Fruit fly (Drosophila melanogaster): ENCODE results near the gene CG33783.

Gene CG33783

DNA sequence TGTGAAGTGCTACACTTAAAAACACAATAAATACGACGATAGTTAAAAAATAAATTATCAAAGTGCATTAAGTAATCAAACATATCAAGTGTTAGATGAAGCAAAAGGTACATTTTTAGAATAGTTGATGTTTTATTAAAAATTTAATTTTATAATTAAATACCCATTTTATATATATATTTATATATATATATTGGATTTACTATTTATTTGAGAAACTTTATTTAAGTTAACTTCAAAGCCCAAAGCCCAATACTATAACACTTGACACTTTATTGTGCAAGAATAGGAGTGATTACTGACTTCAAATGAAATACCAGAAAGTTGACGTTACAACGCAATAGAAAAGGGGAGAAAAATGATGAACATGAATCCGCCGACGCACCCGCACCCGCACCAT lies 4.2 kb downstream of the CG33783 start, which contains the start of gene nerfin-2:
Gene nerfin-2, plus strand, starts transcription at position 301 of the 400 bp plus-strand sequence.
- TF ChIP-seq danr (GFP tag; IDR thresholded peaks at IDR 0.05): no peak
- no peak for TF ChIP-seq Jarid2 (GFP tag; optimal IDR thresholded peaks at IDR 0.05)
- no peak for TF ChIP-seq aop (GFP tag; IDR thresholded peaks at IDR 0.05)
- no peak for TF ChIP-seq CG8089 (GFP tag; optimal IDR thresholded peaks at IDR 0.05)
- TF ChIP-seq ssp (GFP tag; IDR thresholded peaks at IDR 0.05): no peak
- TF ChIP-seq CG17359 (tag; optimal IDR thresholded peaks at IDR 0.05): no peak

DNA sequence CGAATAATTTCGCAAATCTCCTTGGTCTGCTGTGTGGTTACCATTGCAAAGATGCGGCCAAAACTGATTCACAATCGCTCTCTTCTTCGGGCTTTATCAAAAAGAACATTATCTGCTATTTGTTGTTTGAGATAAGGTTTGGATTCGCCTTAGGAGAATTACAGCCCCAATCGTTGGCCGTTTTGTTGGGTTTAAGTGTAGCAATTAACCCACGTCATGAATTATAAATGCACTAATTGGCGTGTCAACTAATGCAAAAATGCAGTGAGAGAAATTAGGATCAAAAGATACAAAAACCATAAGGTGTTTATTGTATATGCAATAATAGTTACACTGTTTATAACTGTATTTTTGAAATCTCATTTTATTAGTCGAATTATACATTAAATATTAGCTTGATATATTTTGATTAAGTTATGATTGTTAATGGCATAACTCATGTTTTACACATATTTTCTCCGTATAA lies 8.8 kb downstream of the CG33783 start, which contains the start of gene Alp13:
Gene Alp13, minus strand, starts transcription at position 51 of the 466 bp plus-strand sequence.
- TF ChIP-seq CG9932 (GFP tag; IDR thresholded peaks at IDR 0.05) (no peak), CG4730 (GFP tag; IDR thresholded peaks at IDR 0.05) (no peak), hkb (optimal IDR thresholded peaks at IDR 0.05) (no peak), hkb (GFP tag; IDR thresholded peaks at IDR 0.05) (no peak), dysf (GFP tag; IDR thresholded peaks at IDR 0.05) (no peak), CG8388 (GFP tag; optimal IDR thresholded peaks at IDR 0.05) (no peak), Hr78 (GFP tag; optimal IDR thresholded peaks at IDR 0.05) (no peak), ro (GFP tag; IDR thresholded peaks at IDR 0.05) (no peak), hb (GFP tag; IDR thresholded peaks at IDR 0.05; ENCODE audit: partially characterized antibody) (no peak), ewg (GFP tag; optimal IDR thresholded peaks at IDR 0.05) (no peak), lola (GFP tag; optimal IDR thresholded peaks at IDR 0.05) (no peak), kah (GFP tag; optimal IDR thresholded peaks at IDR 0.05) (no peak), CG12942 (GFP tag; optimal IDR thresholded peaks at IDR 0.05) (no peak), cad (GFP tag; optimal IDR thresholded peaks at IDR 0.05) (no peak), CG16815 (GFP tag; optimal IDR thresholded peaks at IDR 0.05) (no peak), chinmo (GFP tag; IDR thresholded peaks at IDR 0.05; ENCODE audit: partially characterized antibody) (no peak), sug (tag; optimal IDR thresholded peaks at IDR 0.05) (no peak), CG10274 (GFP tag; optimal IDR thresholded peaks at IDR 0.05) (no peak), CG6175 (GFP tag; IDR thresholded peaks at IDR 0.05) (no peak), wdn (GFP tag; IDR thresholded peaks at IDR 0.05) (no peak), wor (GFP tag; IDR thresholded peaks at IDR 0.05) (no peak)

DNA sequence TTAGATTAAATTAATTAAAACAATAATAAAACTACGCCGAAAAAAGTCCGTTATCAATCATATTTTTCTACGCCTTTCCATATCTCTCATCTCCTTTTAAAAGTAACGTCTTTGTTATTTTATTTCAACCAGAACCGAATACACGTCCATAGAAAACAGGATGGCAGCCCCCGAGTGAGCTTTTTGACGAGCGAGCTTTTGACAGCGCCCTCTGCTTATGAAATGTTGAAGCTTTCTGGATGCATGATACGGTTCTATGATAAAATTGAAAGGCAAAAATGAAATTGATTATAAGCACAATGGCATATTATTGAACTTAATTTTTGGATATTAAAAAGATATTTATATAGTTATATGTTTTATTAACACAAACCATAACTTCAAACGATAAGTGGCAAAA lies 10.1 kb downstream of the CG33783 start:
- no peak for TF ChIP-seq grau (tag; optimal IDR thresholded peaks at IDR 0.05)
- no peak for TF ChIP-seq Vsx1 (GFP tag; optimal IDR thresholded peaks at IDR 0.05)
- TF ChIP-seq CG30431 (GFP tag; optimal IDR thresholded peaks at IDR 0.05): no peak
- peak; percentile 7; the same call in 1 of the 2 replicates for TF ChIP-seq nerfin-2 (GFP tag; IDR thresholded peaks at IDR 0.05; ENCODE audit: partially characterized antibody)
- peak; percentile 26 for TF ChIP-seq Dp (GFP tag; optimal IDR thresholded peaks at IDR 0.05)
- peak; percentile 97 for TF ChIP-seq CG12769 (tag; optimal IDR thresholded peaks at IDR 0.05)
- TF ChIP-seq pzg (GFP tag; optimal IDR thresholded peaks at IDR 0.05): peak; percentile 29
- no peak for TF ChIP-seq CG9727 (GFP tag; optimal IDR thresholded peaks at IDR 0.05)
- no peak for TF ChIP-seq CG4707 (GFP tag; optimal IDR thresholded peaks at IDR 0.05)
- TF ChIP-seq CG13287 (GFP tag; IDR thresholded peaks at IDR 0.05; ENCODE audit: partially characterized antibody): peak; percentile 10; the same call in 1 of the 2 replicates
- no peak for TF ChIP-seq BtbVII (GFP tag; optimal IDR thresholded peaks at IDR 0.05)
- no peak for TF ChIP-seq CG7372 (GFP tag; IDR thresholded peaks at IDR 0.05)
- TF ChIP-seq CoRest (tag; optimal IDR thresholded peaks at IDR 0.05): peak; percentile 21
- TF ChIP-seq dpn (GFP tag; optimal IDR thresholded peaks at IDR 0.05): peak in 1 of 2 experiments; percentile 13
- peak; percentile 37 for TF ChIP-seq Hmr (GFP tag; optimal IDR thresholded peaks at IDR 0.05)
- TF ChIP-seq CG4730 (GFP tag; IDR thresholded peaks at IDR 0.05): no peak
- TF ChIP-seq CG4617 (GFP tag; optimal IDR thresholded peaks at IDR 0.05; ENCODE audit: borderline replicate concordance): no peak
- no peak for TF ChIP-seq CG1602 (GFP tag; optimal IDR thresholded peaks at IDR 0.05)
- TF ChIP-seq Dip2 (GFP tag; IDR thresholded peaks at IDR 0.05): peak; percentile 89
- TF ChIP-seq CG12659 (GFP tag; optimal IDR thresholded peaks at IDR 0.05): peak; percentile 21
- no peak for TF ChIP-seq CG2678 (tag; optimal IDR thresholded peaks at IDR 0.05)
- TF ChIP-seq chinmo (GFP tag; IDR thresholded peaks at IDR 0.05; ENCODE audit: partially characterized antibody): 0 out of 4 replicates have a peak, but pooled peaks have one; percentile 14
- TF ChIP-seq wek (GFP tag; optimal IDR thresholded peaks at IDR 0.05): no peak
